Fruit fly (Drosophila melanogaster) whole organism, embryonic: ENCODE measurements around the gene Kmn1.

Experiments used
- Asciz ChIP-seq: fragments of 200-800 bp; sonication (Bioruptor generic); optimal IDR thresholded peaks from 2 replicates; lab custom pipeline; 2017; ENCODE audit warnings: missing biosample characterization, mild to moderate bottlenecking, missing genetic modification characterization, missing genetic modification reagents
- CG10979 ChIP-seq: fragments of 200-800 bp; sonication (Bioruptor generic); optimal IDR thresholded peaks from 2 replicates; lab custom pipeline; 2018; ENCODE audit warnings: missing biosample characterization, mild to moderate bottlenecking, missing genetic modification characterization, moderate library complexity
- CG11723 ChIP-seq: fragments of 200-800 bp; sonication (Bioruptor generic); optimal IDR thresholded peaks from 2 replicates; lab custom pipeline; 2017; ENCODE audit warnings: missing biosample characterization, mild to moderate bottlenecking, missing genetic modification characterization
- CG12071 ChIP-seq: fragments of 200-800 bp; sonication (Bioruptor generic); optimal IDR thresholded peaks from 3 replicates; lab custom pipeline; 2018; ENCODE audit warnings: missing biosample characterization, mild to moderate bottlenecking, missing genetic modification characterization
- CG15514 ChIP-seq: fragments of 200-800 bp; sonication (Bioruptor generic); optimal IDR thresholded peaks from 3 replicates; lab custom pipeline; 2017; ENCODE audit warnings: missing biosample characterization, missing genetic modification characterization, mild to moderate bottlenecking, moderate library complexity, missing genetic modification reagents
- CG16815 ChIP-seq: fragments of 200-800 bp; sonication (Bioruptor generic); optimal IDR thresholded peaks from 3 replicates; lab custom pipeline; 2017; ENCODE audit warnings: missing biosample characterization, mild to moderate bottlenecking, missing genetic modification characterization
- CG17186 ChIP-seq: fragments of 200-800 bp; sonication (Bioruptor generic); optimal IDR thresholded peaks from 3 replicates; lab custom pipeline; 2017; ENCODE audit warnings: missing biosample characterization, missing genetic modification reagents, missing genetic modification characterization
- CG17359 ChIP-seq: fragments of 200-800 bp; sonication (Bioruptor generic); optimal IDR thresholded peaks from 3 replicates; lab custom pipeline; 2018; ENCODE audit warnings: missing biosample characterization, mild to moderate bottlenecking, missing genetic modification characterization, moderate library complexity
- CG1792 ChIP-seq: fragments of 200-800 bp; sonication (Bioruptor generic); optimal IDR thresholded peaks from 2 replicates; lab custom pipeline; 2016; ENCODE audit warnings: missing biosample characterization, missing genetic modification characterization
- CG31224 ChIP-seq: fragments of 200-800 bp; sonication (Bioruptor generic); IDR thresholded peaks from 2 replicates; pipeline ENCODE4 v1.3.6; 2022; ENCODE audit warnings: missing biosample characterization, missing genetic modification characterization
- CG32767 ChIP-seq: fragments of 200-800 bp; sonication (Bioruptor generic); IDR thresholded peaks from 2 replicates; pipeline ENCODE4 v1.3.6; 2022; ENCODE audit warnings: missing biosample characterization, missing genetic modification characterization
- CG33557 ChIP-seq: fragments of 200-800 bp; sonication (Bioruptor generic); optimal IDR thresholded peaks from 2 replicates; lab custom pipeline; 2019; ENCODE audit warnings: missing biosample characterization, mild to moderate bottlenecking, missing genetic modification characterization, moderate library complexity
- CG3407 ChIP-seq: fragments of 200-800 bp; sonication (Bioruptor generic); optimal IDR thresholded peaks from 2 replicates; lab custom pipeline; 2018; ENCODE audit warnings: missing biosample characterization, mild to moderate bottlenecking, missing genetic modification characterization
- CG34224 ChIP-seq: fragments of 200-800 bp; sonication (Bioruptor generic); IDR thresholded peaks from 3 replicates; pipeline ENCODE4 v1.3.6; 2022; ENCODE audit warnings: missing biosample characterization, missing genetic modification characterization; ENCODE audit not compliant: partially characterized antibody
- CG3847 ChIP-seq: fragments of 200-800 bp; sonication (Bioruptor generic); IDR thresholded peaks from 2 replicates; pipeline ENCODE4 v1.3.6; 2022; ENCODE audit warnings: missing biosample characterization, missing genetic modification characterization
- CG43689 ChIP-seq: fragments of 200-800 bp; sonication (Bioruptor generic); IDR thresholded peaks from 2 replicates; pipeline ENCODE4 v1.3.6; 2022; ENCODE audit warnings: missing biosample characterization, missing genetic modification characterization
- CG6654 ChIP-seq: fragments of 200-800 bp; sonication (Bioruptor generic); optimal IDR thresholded peaks from 2 replicates; lab custom pipeline; 2017; ENCODE audit warnings: missing biosample characterization, mild to moderate bottlenecking, missing genetic modification characterization
- CG6689 ChIP-seq: fragments of 200-800 bp; sonication (Bioruptor generic); IDR thresholded peaks from 2 replicates; pipeline ENCODE4 v1.3.6; 2022; ENCODE audit warnings: missing biosample characterization, missing genetic modification characterization
- CG7928 ChIP-seq: fragments of 200-800 bp; sonication (Bioruptor generic); optimal IDR thresholded peaks from 2 replicates; lab custom pipeline; 2017; ENCODE audit warnings: missing biosample characterization, mild to moderate bottlenecking, missing genetic modification characterization
- CG8089 ChIP-seq: fragments of 200-800 bp; sonication (Bioruptor generic); optimal IDR thresholded peaks from 3 replicates; lab custom pipeline; 2016; ENCODE audit warnings: missing biosample characterization, missing genetic modification characterization
- CG8281 ChIP-seq: fragments of 200-800 bp; sonication (Bioruptor generic); optimal IDR thresholded peaks from 2 replicates; lab custom pipeline; 2018; ENCODE audit warnings: missing biosample characterization, mild to moderate bottlenecking, missing genetic modification characterization, moderate library complexity
- CG8765 ChIP-seq: fragments of 200-800 bp; sonication (Bioruptor generic); IDR thresholded peaks from 2 replicates; pipeline ENCODE4 v1.3.6; 2022; ENCODE audit warnings: missing biosample characterization, missing genetic modification characterization
- D19A ChIP-seq: fragments of 200-800 bp; optimal IDR thresholded peaks from 3 replicates; lab custom pipeline; 2019; ENCODE audit warnings: missing biosample characterization, mild to moderate bottlenecking, missing genetic modification characterization, moderate library complexity
- D19B ChIP-seq: fragments of 200-800 bp; sonication (Bioruptor generic); optimal IDR thresholded peaks from 2 replicates; lab custom pipeline; 2017; ENCODE audit warnings: missing biosample characterization, mild to moderate bottlenecking, missing genetic modification characterization
- Dfd ChIP-seq, 2 experiments: fragments of >200 bp; optimal IDR thresholded peaks; 2 replicates each; lab custom pipeline; 2017; ENCODE audit warnings: missing biosample characterization in 2 of 2, missing genetic modification characterization in 2 of 2
- Dref ChIP-seq: fragments of 200-800 bp; sonication (Bioruptor generic); IDR thresholded peaks from 2 replicates; pipeline ENCODE4 v1.3.6; 2022; ENCODE audit warnings: missing biosample characterization, missing genetic modification characterization
- Ets65A ChIP-seq: fragments of 200-800 bp; sonication (Bioruptor generic); peaks from one replicate; lab custom pipeline; 2016; ENCODE audit warnings: missing biosample characterization, missing genetic modification characterization
- Rfx ChIP-seq: fragments of 200-800 bp; sonication (Bioruptor generic); IDR thresholded peaks from 2 replicates; pipeline ENCODE4 v1.3.6; 2022; ENCODE audit warnings: missing biosample characterization, missing genetic modification characterization
- amos ChIP-seq: fragments of 200-800 bp; sonication (Bioruptor generic); IDR thresholded peaks from 2 replicates; pipeline ENCODE4 v1.3.6; 2022; ENCODE audit warnings: missing biosample characterization, missing genetic modification characterization; ENCODE audit not compliant: partially characterized antibody
- ash1 ChIP-seq: fragments of 200-800 bp; sonication (Bioruptor generic); optimal IDR thresholded peaks from 2 replicates; lab custom pipeline; 2018; ENCODE audit warnings: missing biosample characterization, mild to moderate bottlenecking, missing genetic modification characterization
- bsh ChIP-seq, 2 experiments: fragments of 200-800 bp; sonication (Bioruptor generic); optimal IDR thresholded peaks; 2 replicates each; lab custom pipeline; 2017 to 2018; ENCODE audit warnings: mild to moderate bottlenecking in 2 of 2, missing biosample characterization in 2 of 2, missing genetic modification characterization in 2 of 2, moderate library complexity in 1 of 2
- cad ChIP-seq: fragments of >200 bp; optimal IDR thresholded peaks from 2 replicates; lab custom pipeline; 2017; ENCODE audit warnings: missing biosample characterization, missing genetic modification characterization
- cas ChIP-seq: fragments of 200-800 bp; sonication (Bioruptor generic); IDR thresholded peaks from 2 replicates; pipeline ENCODE4 v1.3.6; 2022; ENCODE audit warnings: missing biosample characterization, missing genetic modification characterization
- chinmo ChIP-seq: fragments of 200-800 bp; sonication (Bioruptor generic); IDR thresholded peaks from 4 replicates; pipeline ENCODE4 v1.3.6; 2022; ENCODE audit warnings: missing biosample characterization, missing genetic modification characterization; ENCODE audit not compliant: partially characterized antibody
- corto ChIP-seq: fragments of 200-800 bp; sonication (Bioruptor generic); optimal IDR thresholded peaks from 2 replicates; lab custom pipeline; 2016; ENCODE audit warnings: missing biosample characterization, mild to moderate bottlenecking, missing genetic modification characterization, moderate library complexity
- en ChIP-seq: fragments of 200-800 bp; sonication (Bioruptor generic); optimal IDR thresholded peaks from 2 replicates; lab custom pipeline; 2016; ENCODE audit warnings: missing biosample characterization, missing genetic modification characterization
- eyg ChIP-seq: fragments of 200-800 bp; sonication (Bioruptor generic); optimal IDR thresholded peaks from 3 replicates; lab custom pipeline; 2016; ENCODE audit warnings: missing biosample characterization, missing genetic modification characterization
- fd102C ChIP-seq: fragments of 200-800 bp; sonication (Bioruptor generic); optimal IDR thresholded peaks from 2 replicates; lab custom pipeline; 2018; ENCODE audit warnings: missing biosample characterization, mild to moderate bottlenecking, missing genetic modification characterization, moderate library complexity
- gce ChIP-seq: fragments of 200-800 bp; sonication (Bioruptor generic); IDR thresholded peaks from 3 replicates; pipeline ENCODE4 v1.3.6; 2022; ENCODE audit warnings: missing biosample characterization, missing genetic modification characterization
- gem ChIP-seq: fragments of 200-800 bp; sonication (Bioruptor generic); optimal IDR thresholded peaks from 2 replicates; lab custom pipeline; 2019; ENCODE audit warnings: missing biosample characterization, mild to moderate bottlenecking, missing genetic modification characterization, moderate library complexity
- luna ChIP-seq: fragments of 200-800 bp; sonication (Bioruptor generic); optimal IDR thresholded peaks from 2 replicates; lab custom pipeline; 2016; ENCODE audit warnings: missing biosample characterization, missing genetic modification characterization
- nmo ChIP-seq: fragments of 200-800 bp; sonication (Bioruptor generic); optimal IDR thresholded peaks from 2 replicates; lab custom pipeline; 2018; ENCODE audit warnings: missing biosample characterization, mild to moderate bottlenecking, missing genetic modification characterization, moderate library complexity
- peb ChIP-seq: fragments of 200-800 bp; sonication (Bioruptor generic); IDR thresholded peaks from 2 replicates; pipeline ENCODE4 v1.3.6; 2022; ENCODE audit warnings: missing biosample characterization, missing genetic modification characterization
- salm ChIP-seq: fragments of 200-800 bp; sonication (Bioruptor generic); optimal IDR thresholded peaks from 2 replicates; lab custom pipeline; 2018; ENCODE audit warnings: missing biosample characterization, mild to moderate bottlenecking, missing genetic modification characterization
- shn ChIP-seq: fragments of 200-800 bp; sonication (Bioruptor generic); optimal IDR thresholded peaks from 3 replicates; lab custom pipeline; 2016; ENCODE audit warnings: missing biosample characterization, missing genetic modification characterization
- sim ChIP-seq: fragments of 200-800 bp; sonication (Bioruptor generic); IDR thresholded peaks from 2 replicates; pipeline ENCODE4 v1.3.6; 2022; ENCODE audit warnings: missing biosample characterization, missing genetic modification characterization
- sima ChIP-seq: fragments of 200-800 bp; sonication (Bioruptor generic); optimal IDR thresholded peaks from 2 replicates; lab custom pipeline; 2016; ENCODE audit warnings: missing biosample characterization, missing genetic modification characterization
- slp2 ChIP-seq: fragments of 200-800 bp; sonication (Bioruptor generic); optimal IDR thresholded peaks from 2 replicates; lab custom pipeline; 2016; ENCODE audit warnings: missing biosample characterization, missing genetic modification characterization
- sug ChIP-seq: fragments of 200-800 bp; optimal IDR thresholded peaks from 2 replicates; lab custom pipeline; 2019; ENCODE audit warnings: missing biosample characterization, mild to moderate bottlenecking, missing genetic modification characterization, moderate library complexity
- vfl ChIP-seq: fragments of 200-800 bp; sonication (Bioruptor generic); optimal IDR thresholded peaks from 2 replicates; lab custom pipeline; 2016; ENCODE audit warnings: missing biosample characterization, missing genetic modification characterization
- zen2 ChIP-seq: fragments of 200-800 bp; sonication (Bioruptor generic); IDR thresholded peaks from 3 replicates; pipeline ENCODE4 v1.3.6; 2022; ENCODE audit warnings: missing biosample characterization, missing genetic modification characterization; ENCODE audit not compliant: partially characterized antibody

The Kmn1 gene

dm6 chrX:11576540-11576939 lies 4.3 kb upstream of the Kmn1 start, which contains the start of gene CG11695 (continued):
- TF ChIP-seq cas (GFP tag; lab: Robert Waterston, UW) (peak; percentile 46; the same call in 1 of the 2 replicates), CG1792 (GFP tag; lab: Kevin White, UChicago) (no peak), CG3847 (GFP tag; lab: Robert Waterston, UW) (peak; percentile 78), CG12071 (no peak), CG16815 (GFP tag; lab: Kevin White, UChicago) (peak; percentile 39), luna (GFP tag; lab: Kevin White, UChicago) (no peak), CG31224 (GFP tag; lab: Robert Waterston, UW) (no peak), CG6654 (GFP tag; lab: Kevin White, UChicago) (no peak), nmo (peak; percentile 72), sim (no peak), CG8765 (GFP tag; lab: Robert Waterston, UW) (peak; percentile 48; the same call in 1 of the 2 replicates), CG11723 (GFP tag; lab: Kevin White, UChicago) (peak; percentile 13), CG32767 (peak; percentile 19; the same call in 1 of the 2 replicates), salm (tag; lab: Kevin White, UChicago) (peak; percentile 27), Asciz (GFP tag; lab: Kevin White, UChicago) (no peak), Ets65A (GFP tag; lab: Kevin White, UChicago) (peak; percentile 70), cad (no peak), vfl (no peak), zen2 (GFP tag; lab: Robert Waterston, UW) (no peak), sug (tag; lab: Kevin White, UChicago) (peak; percentile 82), gce (GFP tag; lab: Robert Waterston, UW) (no peak), shn (GFP tag; lab: Kevin White, UChicago) (no peak), CG34224 (GFP tag; lab: Robert Waterston, UW) (no peak), CG43689 (GFP tag; lab: Robert Waterston, UW) (no peak), D19A (tag; lab: Kevin White, UChicago) (peak; percentile 34), eyg (GFP tag; lab: Kevin White, UChicago) (no peak), CG8281 (peak; percentile 12), sima (GFP tag; lab: Kevin White, UChicago) (no peak), peb (GFP tag; lab: Robert Waterston, UW) (peak; percentile 45; the same call in 1 of the 2 replicates), D19B (GFP tag; lab: Kevin White, UChicago) (no peak), CG3407 (GFP tag; lab: Kevin White, UChicago) (no peak), amos (GFP tag; lab: Robert Waterston, UW) (no peak), Rfx (peak; percentile 81), CG10979 (peak; percentile 58), corto (GFP tag; lab: Kevin White, UChicago) (no peak), gem (tag; lab: Kevin White, UChicago) (peak; percentile 82), Dref (GFP tag; lab: Robert Waterston, UW) (no peak), CG8089 (GFP tag; lab: Kevin White, UChicago) (no peak), CG33557 (GFP tag; lab: Kevin White, UChicago) (peak; percentile 60), chinmo (GFP tag; lab: Robert Waterston, UW) (no peak), fd102C (no peak), CG6689 (GFP tag; lab: Robert Waterston, UW) (peak; percentile 72), Dfd (GFP tag; optimal IDR thresholded peaks at IDR 0.05; lab: Kevin White, UChicago) (no peak), CG17186 (peak; percentile 22), CG17359 (peak; percentile 45), ash1 (GFP tag; lab: Kevin White, UChicago) (no peak), CG7928 (GFP tag; lab: Kevin White, UChicago) (no peak), slp2 (GFP tag; lab: Kevin White, UChicago) (no peak), en (GFP tag; lab: Kevin White, UChicago) (no peak), bsh (GFP tag; optimal IDR thresholded peaks at IDR 0.05; lab: Kevin White, UChicago) (peak; percentile 7 to 58), CG15514 (GFP tag; lab: Kevin White, UChicago) (peak; percentile 81)
